Fruit fly (Drosophila melanogaster) whole organism, wandering third instar larva: ENCODE measurements around the gene CG3618.

Experiments used
- Dif ChIP-seq: fragments of 200-275, 200-300 bp; sonication (Bioruptor generic); optimal IDR thresholded peaks from 2 replicates; lab custom pipeline; 2018; ENCODE audit warnings: missing biosample characterization, missing genetic modification characterization; ENCODE audit not compliant: partially characterized antibody
- Mio ChIP-seq: sonication (Bioruptor generic); optimal IDR thresholded peaks from 2 replicates; lab custom pipeline; 2016; ENCODE audit warnings: missing biosample characterization, missing genetic modification characterization
- pan ChIP-seq: fragments of >200 bp; optimal IDR thresholded peaks from 2 replicates; lab custom pipeline; 2017

- no peak for TF ChIP-seq Dif (GFP tag; lab: Kevin White, UChicago)
- TF ChIP-seq Mio = no peak
- TF ChIP-seq pan (lab: Kevin White, UChicago) = no peak
Measured at dm6 chr3L:20823206-20823803, 7.4 kb upstream of the CG3618 start.
